Worm (Caenorhabditis elegans) whole organism, early embryonic: ENCODE results near the gene C06E2.2.

ENCODE experiments used
- B0310.2 ChIP-seq: sonication (generic microtip); optimal IDR thresholded peaks from 2 replicates; lab custom pipeline; 2016; ENCODE audit warnings: mild to moderate bottlenecking, missing genetic modification characterization, missing compliant biosample characterization
- ama-1 ChIP-seq: fragments of 150-350 bp; optimal IDR thresholded peaks from 2 replicates; lab custom pipeline; 2014
- ceh-36 ChIP-seq: sonication (generic microtip); optimal IDR thresholded peaks from 2 replicates; lab custom pipeline; 2016; ENCODE audit warnings: missing genetic modification characterization, inconsistent platforms, missing compliant biosample characterization
- ets-7 ChIP-seq: sonication (generic microtip); optimal IDR thresholded peaks from 2 replicates; lab custom pipeline; 2016; ENCODE audit warnings: missing genotype, missing genetic modification characterization, missing compliant biosample characterization
- hmbx-1 ChIP-seq: sonication (generic microtip); optimal IDR thresholded peaks from 2 replicates; lab custom pipeline; 2016; ENCODE audit warnings: mild to moderate bottlenecking, missing genetic modification characterization, missing compliant biosample characterization
- scrt-1 ChIP-seq: fragments of 200-800 bp; sonication (Bioruptor generic); IDR thresholded peaks from 2 replicates; pipeline ENCODE4 v1.3.6; 2022; ENCODE audit warnings: missing genetic modification characterization, missing compliant biosample characterization
- tbx-11 ChIP-seq: fragments of 200-800 bp; sonication (Bioruptor generic); IDR thresholded peaks from 2 replicates; pipeline ENCODE4 v1.3.6; 2022; ENCODE audit warnings: missing genetic modification characterization, missing compliant biosample characterization

DNA sequence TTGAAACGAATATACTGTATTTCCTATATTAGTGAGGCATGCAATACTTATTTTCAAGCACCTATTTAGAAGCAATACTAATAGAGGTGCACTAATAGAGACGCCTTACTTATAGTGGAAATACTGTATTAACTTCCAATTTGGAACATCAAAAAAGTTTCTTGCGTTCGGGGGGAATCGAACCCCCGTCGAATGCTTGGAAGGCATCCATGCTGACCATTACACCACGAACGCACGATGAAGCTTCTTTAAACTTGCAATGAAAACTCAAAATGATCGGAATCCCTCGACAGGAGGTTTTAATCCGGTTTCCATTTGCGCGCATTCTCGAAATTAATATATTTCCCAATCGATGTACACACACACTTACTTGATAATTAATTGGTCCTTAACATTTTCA is 41.3 kb upstream of the C06E2.2 start:
- no peak for TF ChIP-seq ets-7
- TF ChIP-seq ceh-36 (tag; lab: Kevin White, UChicago), result no peak
- TF ChIP-seq ama-1 (lab: Kevin White, UChicago), result no peak
- no peak for TF ChIP-seq tbx-11 (GFP tag; lab: Robert Waterston, UW)
- no peak for TF ChIP-seq B0310.2 (tag; lab: Kevin White, UChicago)
- no peak for TF ChIP-seq scrt-1 (GFP tag; lab: Robert Waterston, UW)
- no peak for TF ChIP-seq hmbx-1 (tag; lab: Kevin White, UChicago)
